Worm (Caenorhabditis elegans) whole organism, early embryonic: ENCODE data around the gene R13A1.10.
"Not testable (repeated sequence)": the region's sequence is repeated elsewhere in the genome, so short reads cannot be mapped to it uniquely, and the experiment has no call there.

Experiments used
- B0310.2 ChIP-seq: sonication (generic microtip); optimal IDR thresholded peaks from 2 replicates; lab custom pipeline; 2016; ENCODE audit warnings: mild to moderate bottlenecking, missing genetic modification characterization, missing compliant biosample characterization
- F13C5.2 ChIP-seq: sonication (generic microtip); optimal IDR thresholded peaks from 2 replicates; lab custom pipeline; 2017; ENCODE audit warnings: mild to moderate bottlenecking, missing genetic modification characterization, inconsistent platforms, missing compliant biosample characterization
- aly-1 ChIP-seq: sonication (generic microtip); optimal IDR thresholded peaks from 2 replicates; lab custom pipeline; 2016; ENCODE audit warnings: missing genetic modification characterization, missing compliant biosample characterization
- ama-1 ChIP-seq: fragments of 150-350 bp; optimal IDR thresholded peaks from 2 replicates; lab custom pipeline; 2014
- ceh-13 ChIP-seq: fragments of 200-800 bp; sonication (Bioruptor generic); optimal IDR thresholded peaks from 2 replicates; lab custom pipeline; 2018; ENCODE audit warnings: mild to moderate bottlenecking, missing genetic modification characterization, missing compliant biosample characterization
- ceh-36 ChIP-seq: sonication (generic microtip); optimal IDR thresholded peaks from 2 replicates; lab custom pipeline; 2016; ENCODE audit warnings: missing genetic modification characterization, inconsistent platforms, missing compliant biosample characterization
- ets-7 ChIP-seq: sonication (generic microtip); optimal IDR thresholded peaks from 2 replicates; lab custom pipeline; 2016; ENCODE audit warnings: missing genotype, missing genetic modification characterization, missing compliant biosample characterization
- flt-1 ChIP-seq: fragments of 200-800 bp; sonication (Bioruptor generic); IDR thresholded peaks from 2 replicates; pipeline ENCODE4 v1.3.6; 2022; ENCODE audit warnings: missing genetic modification characterization, missing compliant biosample characterization
- hmbx-1 ChIP-seq: sonication (generic microtip); optimal IDR thresholded peaks from 2 replicates; lab custom pipeline; 2016; ENCODE audit warnings: mild to moderate bottlenecking, missing genetic modification characterization, missing compliant biosample characterization
- hmg-4 ChIP-seq: fragments of 200-800 bp; sonication (Bioruptor generic); optimal IDR thresholded peaks from 2 replicates; lab custom pipeline; 2018; ENCODE audit warnings: mild to moderate bottlenecking, missing genetic modification characterization, missing compliant biosample characterization
- hnd-1 ChIP-seq: sonication (generic microtip); optimal IDR thresholded peaks from 2 replicates; lab custom pipeline; 2016; ENCODE audit warnings: missing genetic modification characterization, missing compliant biosample characterization
- pes-1 ChIP-seq: fragments of 200-800 bp; sonication (Bioruptor generic); IDR thresholded peaks from 2 replicates; pipeline ENCODE4 v1.3.6; 2022; ENCODE audit warnings: missing genetic modification reagents, missing genetic modification characterization, missing compliant biosample characterization
- scrt-1 ChIP-seq: fragments of 200-800 bp; sonication (Bioruptor generic); IDR thresholded peaks from 2 replicates; pipeline ENCODE4 v1.3.6; 2022; ENCODE audit warnings: missing genetic modification characterization, missing compliant biosample characterization
- sea-1 ChIP-seq: fragments of 200-800 bp; sonication (Bioruptor generic); conservative IDR thresholded peaks from 2 replicates; pipeline ENCODE4 v1.3.6; 2022; ENCODE audit warnings: missing genetic modification characterization, missing compliant biosample characterization
- tbx-11 ChIP-seq: fragments of 200-800 bp; sonication (Bioruptor generic); IDR thresholded peaks from 2 replicates; pipeline ENCODE4 v1.3.6; 2022; ENCODE audit warnings: missing genetic modification characterization, missing compliant biosample characterization
- tbx-37 ChIP-seq: fragments of 200-800 bp; sonication (Bioruptor generic); conservative IDR thresholded peaks from 2 replicates; pipeline ENCODE4 v1.3.6; 2022; ENCODE audit warnings: missing genetic modification reagents, missing genetic modification characterization, missing compliant biosample characterization
- tra-4 ChIP-seq: sonication (generic microtip); optimal IDR thresholded peaks from 2 replicates; lab custom pipeline; 2017; ENCODE audit warnings: missing genetic modification characterization, missing compliant biosample characterization

The R13A1.10 gene

ce11 chrIV:7227072-7227471, at the start of gene R13A1.10:
R13A1.10 (minus strand) TSS chrIV:7227172.
- TF ChIP-seq flt-1 (GFP tag; lab: Robert Waterston, UW) (no peak), aly-1 (no peak), tbx-37 (GFP tag; lab: Robert Waterston, UW) (no peak), B0310.2 (tag; lab: Kevin White, UChicago) (no peak), hmbx-1 (tag; lab: Kevin White, UChicago) (no peak), pes-1 (GFP tag; lab: Robert Waterston, UW) (no peak), ets-7 (tag; lab: Kevin White, UChicago) (no peak), F13C5.2 (tag; lab: Kevin White, UChicago) (no peak), tra-4 (no peak), sea-1 (no peak), ceh-13 (GFP tag; lab: Kevin White, UChicago) (no peak)

- TF ChIP-seq ama-1 (lab: Kevin White, UChicago) (no peak), hmg-4 (GFP tag; lab: Kevin White, UChicago) (no peak), flt-1 (GFP tag; lab: Robert Waterston, UW) (no peak), ceh-13 (GFP tag; lab: Kevin White, UChicago) (no peak), hnd-1 (no peak), tbx-11 (GFP tag; lab: Robert Waterston, UW) (no peak), B0310.2 (tag; lab: Kevin White, UChicago) (no peak), hmbx-1 (tag; lab: Kevin White, UChicago) (no peak), sea-1 (no peak), ets-7 (tag; lab: Kevin White, UChicago) (no peak), scrt-1 (no peak), tbx-37 (GFP tag; lab: Robert Waterston, UW) (no peak), ceh-36 (tag; lab: Kevin White, UChicago) (no peak), tra-4 (no peak), pes-1 (GFP tag; lab: Robert Waterston, UW) (no peak), aly-1 (no peak)
Measured at ce11 chrIV:7276661-7277060, 49.7 kb upstream of the R13A1.10 start, which contains the start of gene C06E4.2. C06E4.2 (plus strand) TSS chrIV:7276961.

- TF ChIP-seq tbx-11 (GFP tag; lab: Robert Waterston, UW): no peak
- no peak for TF ChIP-seq ceh-36 (tag; lab: Kevin White, UChicago)
- no peak for TF ChIP-seq B0310.2 (tag; lab: Kevin White, UChicago)
- no peak for TF ChIP-seq hmbx-1 (tag; lab: Kevin White, UChicago)
- no peak for TF ChIP-seq ceh-13 (GFP tag; lab: Kevin White, UChicago)
- no peak for TF ChIP-seq aly-1
Measured at ce11 chrIV:7274969-7275548, 48.1 kb upstream of the R13A1.10 start.

ce11 chrIV:7263137-7263536, 36.2 kb upstream of the R13A1.10 start, which contains the start of gene glb-2:
glb-2 (minus strand) TSS chrIV:7263237.
- TF ChIP-seq scrt-1: no peak
- no peak for TF ChIP-seq flt-1 (GFP tag; lab: Robert Waterston, UW)
- TF ChIP-seq aly-1: no peak
- no peak for TF ChIP-seq ama-1 (lab: Kevin White, UChicago)
- TF ChIP-seq hnd-1: no peak
- TF ChIP-seq hmg-4 (GFP tag; lab: Kevin White, UChicago): no peak
- no peak for TF ChIP-seq tbx-37 (GFP tag; lab: Robert Waterston, UW)
- no peak for TF ChIP-seq pes-1 (GFP tag; lab: Robert Waterston, UW)
- TF ChIP-seq tbx-11 (GFP tag; lab: Robert Waterston, UW): no peak

ce11 chrIV:7260587-7260986, 33.6 kb upstream of the R13A1.10 start, which contains the start of gene C06E4.3:
C06E4.3 (plus strand) TSS chrIV:7260875.
- TF ChIP-seq hmg-4 (GFP tag; lab: Kevin White, UChicago): no peak
- TF ChIP-seq tra-4: no peak
- no peak for TF ChIP-seq tbx-11 (GFP tag; lab: Robert Waterston, UW)
- no peak for TF ChIP-seq tbx-37 (GFP tag; lab: Robert Waterston, UW)
- TF ChIP-seq ceh-36 (tag; lab: Kevin White, UChicago): no peak
- no peak for TF ChIP-seq scrt-1
- no peak for TF ChIP-seq flt-1 (GFP tag; lab: Robert Waterston, UW)
- TF ChIP-seq hmbx-1 (tag; lab: Kevin White, UChicago): no peak
- no peak for TF ChIP-seq pes-1 (GFP tag; lab: Robert Waterston, UW)
- no peak for TF ChIP-seq sea-1
- TF ChIP-seq ama-1 (lab: Kevin White, UChicago): no peak
- no peak for TF ChIP-seq ets-7 (tag; lab: Kevin White, UChicago)
- TF ChIP-seq B0310.2 (tag; lab: Kevin White, UChicago): no peak
- TF ChIP-seq F13C5.2 (tag; lab: Kevin White, UChicago): no peak
- no peak for TF ChIP-seq aly-1

ce11 chrIV:7258253-7258652, 31.3 kb upstream of the R13A1.10 start, which contains the start of gene C06E4.6:
C06E4.6 (minus strand) TSS chrIV:7258303.
- no peak for TF ChIP-seq tbx-11 (GFP tag; lab: Robert Waterston, UW)
- no peak for TF ChIP-seq scrt-1
- TF ChIP-seq hnd-1: no peak
- no peak for TF ChIP-seq ama-1 (lab: Kevin White, UChicago)
- no peak for TF ChIP-seq pes-1 (GFP tag; lab: Robert Waterston, UW)
- no peak for TF ChIP-seq ceh-36 (tag; lab: Kevin White, UChicago)
- TF ChIP-seq hmg-4 (GFP tag; lab: Kevin White, UChicago): no peak
- TF ChIP-seq B0310.2 (tag; lab: Kevin White, UChicago): no peak
- TF ChIP-seq tbx-37 (GFP tag; lab: Robert Waterston, UW): no peak
- TF ChIP-seq ceh-13 (GFP tag; lab: Kevin White, UChicago): no peak
- TF ChIP-seq ets-7 (tag; lab: Kevin White, UChicago): no peak
- no peak for TF ChIP-seq sea-1
- no peak for TF ChIP-seq F13C5.2 (tag; lab: Kevin White, UChicago)
- no peak for TF ChIP-seq tra-4
- no peak for TF ChIP-seq hmbx-1 (tag; lab: Kevin White, UChicago)
- no peak for TF ChIP-seq flt-1 (GFP tag; lab: Robert Waterston, UW)

DNA sequence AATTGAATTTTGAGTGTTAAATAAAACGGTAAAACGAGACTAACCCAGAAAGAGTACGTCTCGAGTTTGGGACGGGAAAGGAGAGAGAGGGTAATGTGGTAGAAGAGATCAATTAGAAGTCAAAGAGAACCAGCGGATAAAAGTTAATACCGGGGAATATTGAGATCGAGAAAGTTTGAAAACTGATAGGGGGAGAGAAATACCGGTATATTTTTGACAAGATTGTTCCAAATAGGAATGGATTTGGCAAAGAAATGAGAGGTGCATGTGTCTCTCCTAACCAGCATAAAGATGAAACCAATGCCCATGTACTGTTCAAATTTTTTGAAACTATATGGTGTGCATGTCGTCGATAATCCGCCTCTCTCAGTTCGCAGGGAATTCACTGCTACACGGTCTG, 27.7 kb upstream of the R13A1.10 start, which contains the start of gene C06E4.5:
TSS of gene C06E4.5 (plus strand) at position 301 of the 400 bp plus-strand sequence.
- TF ChIP-seq hnd-1; tbx-37 (GFP tag; lab: Robert Waterston, UW); pes-1 (GFP tag; lab: Robert Waterston, UW): not testable (repeated sequence)
